Fruit fly (Drosophila melanogaster) whole organism, adult: ENCODE measurements around the gene Tango5.
A peak's percentile ranks its signal among the peaks of the same experiment; 100 is the strongest.

Experiments used
- CG11617 ChIP-seq: fragments of 200-800 bp; sonication (Bioruptor generic); optimal IDR thresholded peaks from 2 replicates; lab custom pipeline; 2017; ENCODE audit warnings: mild to moderate bottlenecking, missing biosample characterization, missing genetic modification reagents, missing genetic modification characterization
- CG12768 ChIP-seq: fragments of 200-800 bp; sonication (Bioruptor generic); optimal IDR thresholded peaks from 2 replicates; lab custom pipeline; 2017; ENCODE audit warnings: missing biosample characterization, missing genetic modification characterization, mild to moderate bottlenecking, moderate library complexity, missing genetic modification reagents
- CG14711 ChIP-seq: fragments of 200-800 bp; sonication (Bioruptor generic); optimal IDR thresholded peaks from 2 replicates; lab custom pipeline; 2018; ENCODE audit warnings: missing biosample characterization, mild to moderate bottlenecking, missing genetic modification characterization, moderate library complexity
- CG1620 ChIP-seq: fragments of 200-800 bp; sonication (Bioruptor generic); optimal IDR thresholded peaks from 2 replicates; lab custom pipeline; 2016; ENCODE audit warnings: missing biosample characterization, missing genetic modification characterization
- CG33017 ChIP-seq: fragments of 200-800 bp; sonication (Bioruptor generic); optimal IDR thresholded peaks from 2 replicates; lab custom pipeline; 2018; ENCODE audit warnings: missing biosample characterization, mild to moderate bottlenecking, missing genetic modification characterization, moderate library complexity
- CG5204 ChIP-seq: fragments of 200-800 bp; sonication (Bioruptor generic); optimal IDR thresholded peaks from 2 replicates; lab custom pipeline; 2016; ENCODE audit warnings: missing biosample characterization, missing genetic modification characterization
- CG7045 ChIP-seq: fragments of 200-800 bp; sonication (Bioruptor generic); optimal IDR thresholded peaks from 2 replicates; lab custom pipeline; 2017; ENCODE audit warnings: missing biosample characterization, mild to moderate bottlenecking, missing genetic modification characterization
- CG7101 ChIP-seq: fragments of 200-800 bp; sonication (Bioruptor generic); optimal IDR thresholded peaks from 2 replicates; lab custom pipeline; 2018; ENCODE audit warnings: missing biosample characterization, mild to moderate bottlenecking, missing genetic modification characterization, moderate library complexity
- Clk ChIP-seq: fragments of 200-800 bp; sonication (Bioruptor generic); optimal IDR thresholded peaks from 2 replicates; lab custom pipeline; 2017; ENCODE audit warnings: missing biosample characterization, missing genetic modification characterization
- Crg-1 ChIP-seq: fragments of 200-800 bp; sonication (Bioruptor generic); optimal IDR thresholded peaks from 2 replicates; lab custom pipeline; 2016; ENCODE audit warnings: missing biosample characterization, missing genetic modification characterization
- Hr96 ChIP-seq: fragments of 200-800 bp; sonication (Bioruptor generic); optimal IDR thresholded peaks from 2 replicates; lab custom pipeline; 2016; ENCODE audit warnings: missing biosample characterization, missing genetic modification characterization
- Mnt ChIP-seq: fragments of 200-800 bp; sonication (Bioruptor generic); optimal IDR thresholded peaks from 2 replicates; lab custom pipeline; 2016; ENCODE audit warnings: missing biosample characterization, mild to moderate bottlenecking, missing genetic modification characterization
- bab1 ChIP-seq: fragments of 200-800 bp; sonication (Bioruptor generic); optimal IDR thresholded peaks from 3 replicates; lab custom pipeline; 2019; ENCODE audit warnings: missing biosample characterization, mild to moderate bottlenecking, missing genetic modification characterization, moderate library complexity
- cic ChIP-seq: fragments of 200-800 bp; sonication (Bioruptor generic); optimal IDR thresholded peaks from 2 replicates; lab custom pipeline; 2017; ENCODE audit warnings: missing biosample characterization, mild to moderate bottlenecking, missing genetic modification characterization, moderate library complexity
- cnc ChIP-seq, 2 experiments: fragments of >200 bp; optimal IDR thresholded peaks; 2 replicates each; lab custom pipeline; 2017
- kay ChIP-seq: fragments of 200-800 bp; sonication (Bioruptor generic); peaks from one replicate; lab custom pipeline; 2016; ENCODE audit warnings: missing biosample characterization, missing genetic modification characterization, borderline replicate concordance
- ovo ChIP-seq: fragments of 200-800 bp; sonication (Bioruptor generic); optimal IDR thresholded peaks from 2 replicates; lab custom pipeline; 2016; ENCODE audit warnings: missing biosample characterization, missing genetic modification characterization
- pad ChIP-seq: fragments of 200-800 bp; sonication (Bioruptor generic); optimal IDR thresholded peaks from 3 replicates; lab custom pipeline; 2017; ENCODE audit warnings: missing biosample characterization, missing genetic modification characterization, mild to moderate bottlenecking, moderate library complexity, missing genetic modification reagents
- tj ChIP-seq: fragments of 200-800 bp; sonication (Bioruptor generic); optimal IDR thresholded peaks from 3 replicates; lab custom pipeline; 2017; ENCODE audit warnings: missing biosample characterization, mild to moderate bottlenecking, missing genetic modification characterization, moderate library complexity
- toe ChIP-seq: fragments of 200-800 bp; sonication (Bioruptor generic); optimal IDR thresholded peaks from 2 replicates; lab custom pipeline; 2016; ENCODE audit warnings: missing biosample characterization, missing genetic modification characterization

Gene Tango5

DNA sequence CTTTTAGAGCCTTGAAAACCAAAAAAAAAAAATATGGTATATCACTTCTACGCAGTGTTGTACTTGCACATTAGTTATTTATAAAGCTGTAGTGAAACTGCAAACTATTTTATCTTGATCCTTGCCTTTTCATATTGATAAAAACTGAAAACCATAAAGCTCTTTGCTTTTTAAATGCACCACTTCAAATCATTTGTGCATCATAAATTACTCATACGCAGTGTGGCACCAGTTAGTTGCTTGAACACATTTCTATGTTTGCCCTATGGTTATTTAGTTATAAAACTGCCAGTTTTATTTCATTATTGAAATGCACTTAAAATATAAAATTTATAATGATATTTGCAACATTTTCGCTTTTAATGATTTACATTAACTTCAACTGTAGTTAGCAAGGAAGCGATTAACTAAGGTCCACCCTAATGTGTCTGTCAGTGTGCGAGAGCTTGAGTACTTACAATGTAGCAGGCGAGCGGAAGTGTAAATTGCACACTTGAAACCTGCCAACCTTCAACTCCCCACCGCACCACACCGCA is 8.1 kb downstream of the Tango5 start:
- TF ChIP-seq CG5204 (GFP tag; lab: Kevin White, UChicago) (peak; percentile 1), ovo (no peak)

DNA sequence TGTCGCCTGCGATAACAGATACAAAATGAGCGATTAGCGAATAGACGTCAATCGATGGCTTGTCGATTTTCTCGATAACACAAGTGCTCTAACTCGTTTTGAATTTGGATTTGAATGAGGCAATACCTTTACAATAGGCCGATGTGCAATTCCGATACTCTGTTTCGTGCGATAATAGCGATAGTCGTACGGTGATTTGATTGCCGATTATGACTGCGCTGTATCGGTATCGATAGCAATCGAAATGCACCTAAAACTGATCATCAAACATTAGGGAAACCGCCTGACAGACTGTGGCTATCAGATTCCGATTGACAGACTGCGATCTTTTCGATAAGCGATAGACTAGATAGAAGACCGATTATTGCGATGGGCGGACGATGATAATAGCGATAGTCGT is 12.4 kb downstream of the Tango5 start:
- no peak for TF ChIP-seq CG12768 (GFP tag; lab: Kevin White, UChicago)
- no peak for TF ChIP-seq tj (GFP tag; lab: Kevin White, UChicago)
- TF ChIP-seq CG14711 (tag; lab: Kevin White, UChicago): no peak
- no peak for TF ChIP-seq CG33017 (tag; lab: Kevin White, UChicago)
- no peak for TF ChIP-seq CG1620 (GFP tag; lab: Kevin White, UChicago)
- no peak for TF ChIP-seq pad (GFP tag; lab: Kevin White, UChicago)
- TF ChIP-seq Clk: no peak
- TF ChIP-seq cic (GFP tag; lab: Kevin White, UChicago): no peak
- TF ChIP-seq ovo: no peak

DNA sequence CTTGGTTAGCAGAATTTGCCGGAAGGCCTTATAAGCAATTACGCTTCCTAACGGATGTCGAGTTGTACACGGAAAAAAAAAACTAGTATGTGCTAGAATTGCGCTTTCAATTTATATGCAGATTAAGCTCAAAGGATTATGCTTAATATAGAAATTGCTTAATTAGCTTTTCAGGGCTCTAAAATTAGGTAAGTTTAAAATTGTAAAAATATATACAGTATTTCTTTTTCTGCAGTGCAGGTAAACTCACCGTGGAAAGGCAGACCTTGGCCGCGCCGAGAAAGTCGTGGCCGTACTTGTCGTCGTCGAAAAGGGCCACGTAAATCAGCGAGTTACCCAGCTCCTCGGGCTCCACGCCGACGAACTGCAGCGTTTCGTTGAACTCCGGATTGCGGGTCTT is 13.5 kb downstream of the Tango5 start:
- TF ChIP-seq CG14711 (tag; lab: Kevin White, UChicago): no peak

DNA sequence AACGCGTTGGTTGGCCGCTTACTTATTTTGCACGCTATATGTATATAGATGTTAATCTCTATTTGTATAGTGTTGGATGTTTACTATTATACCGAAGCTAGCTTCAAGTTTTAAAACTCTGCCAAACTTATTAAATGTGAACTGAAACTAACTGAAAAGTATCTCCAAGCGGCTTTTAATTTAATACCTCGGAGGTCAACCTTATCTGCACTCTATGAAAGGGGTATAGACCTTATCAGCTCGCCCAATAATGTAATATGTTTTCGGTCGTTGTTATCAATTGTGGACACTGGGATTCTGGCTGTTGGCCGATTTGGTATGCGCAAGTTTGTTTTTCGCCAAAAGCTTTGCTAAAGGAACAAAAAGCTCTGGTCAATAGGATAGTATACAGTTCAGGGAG is 15.6 kb downstream of the Tango5 start:
- TF ChIP-seq tj (GFP tag; lab: Kevin White, UChicago) (no peak), CG11617 (GFP tag; lab: Kevin White, UChicago) (no peak), CG7101 (no peak)

DNA sequence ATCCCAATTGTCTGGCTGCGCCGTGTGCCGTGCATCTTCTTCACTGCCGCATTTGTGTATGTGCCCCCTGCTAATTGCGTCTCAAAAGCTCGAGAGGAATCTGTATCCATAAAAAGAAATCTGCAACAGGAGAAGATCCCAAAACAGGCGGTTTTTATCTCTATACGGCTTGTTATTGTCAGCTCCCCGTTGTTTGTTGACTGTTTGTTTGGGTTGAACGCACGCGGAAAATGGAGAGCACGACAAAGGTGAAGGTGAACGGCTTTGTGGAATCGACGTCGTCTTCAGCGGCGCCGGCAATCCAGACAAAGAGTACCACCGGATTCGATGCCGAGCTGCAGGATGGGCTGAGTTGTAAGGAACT is 18.6 kb downstream of the Tango5 start:
- TF ChIP-seq CG5204 (GFP tag; lab: Kevin White, UChicago) (no peak), CG12768 (GFP tag; lab: Kevin White, UChicago) (no peak), bab1 (GFP tag; lab: Kevin White, UChicago) (no peak), CG14711 (tag; lab: Kevin White, UChicago) (no peak), CG1620 (GFP tag; lab: Kevin White, UChicago) (no peak), ovo (no peak), cic (GFP tag; lab: Kevin White, UChicago) (no peak), Mnt (GFP tag; lab: Kevin White, UChicago) (no peak), Crg-1 (GFP tag; lab: Kevin White, UChicago) (no peak), toe (GFP tag; lab: Kevin White, UChicago) (no peak)

DNA sequence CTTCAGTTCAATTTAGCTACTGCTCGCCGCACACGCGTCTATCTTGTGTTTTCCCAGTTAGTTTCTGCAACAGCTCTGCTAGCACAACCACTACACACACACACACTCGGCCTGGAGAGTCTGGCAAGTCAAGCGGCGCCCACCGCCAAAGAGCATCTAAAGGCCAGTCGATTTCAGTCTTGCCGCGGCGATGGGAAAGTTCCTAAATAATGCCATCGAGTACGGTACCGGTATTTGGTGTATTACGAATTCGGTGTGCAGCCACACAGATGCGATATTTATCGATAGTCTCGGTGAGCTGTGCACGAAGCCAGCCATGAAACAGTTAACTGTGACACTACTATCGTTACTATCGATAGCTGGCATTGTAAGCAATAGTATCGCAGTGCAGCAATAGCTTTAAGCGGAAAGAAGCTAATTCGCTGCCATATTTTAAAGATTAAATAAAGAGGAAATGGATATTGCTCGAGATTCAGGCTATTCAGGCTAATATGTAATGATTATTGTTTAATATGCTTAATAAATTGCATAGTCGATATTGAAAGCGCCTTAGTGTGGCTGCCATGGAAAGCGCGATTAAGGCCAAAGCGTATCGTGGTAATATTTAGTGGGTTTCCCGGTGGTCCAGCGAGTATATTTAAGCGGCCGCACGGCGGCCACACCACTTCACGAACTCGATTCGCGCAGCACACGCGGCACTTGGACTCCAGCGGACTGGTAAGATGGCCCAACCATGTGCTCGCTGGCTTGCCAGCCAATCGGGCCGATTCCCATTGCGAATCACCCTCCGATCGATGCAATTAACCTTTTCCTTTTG is 19.2 kb downstream of the Tango5 start, which contains the start of gene stx:
stx (minus strand) TSS at position 171 of the 817 bp plus-strand sequence.
- peak; percentile 97 for TF ChIP-seq Mnt (GFP tag; lab: Kevin White, UChicago)
- TF ChIP-seq toe (GFP tag; lab: Kevin White, UChicago): peak; percentile 3
- TF ChIP-seq cnc (optimal IDR thresholded peaks at IDR 0.05; lab: Kevin White, UChicago): no peak
- peak; percentile 1 for TF ChIP-seq CG14711 (tag; lab: Kevin White, UChicago)
- TF ChIP-seq CG5204 (GFP tag; lab: Kevin White, UChicago): peak; percentile 22
- TF ChIP-seq CG11617 (GFP tag; lab: Kevin White, UChicago): no peak
- no peak for TF ChIP-seq Crg-1 (GFP tag; lab: Kevin White, UChicago)
- peak; percentile 38 for TF ChIP-seq Hr96 (GFP tag; lab: Kevin White, UChicago)
- peak; percentile 3 for TF ChIP-seq pad (GFP tag; lab: Kevin White, UChicago)
- peak; percentile 43 for TF ChIP-seq bab1 (GFP tag; lab: Kevin White, UChicago)
- peak; percentile 5 for TF ChIP-seq CG1620 (GFP tag; lab: Kevin White, UChicago)
- peak; percentile 48 for TF ChIP-seq ovo
- peak; percentile 11 for TF ChIP-seq CG7101
- TF ChIP-seq tj (GFP tag; lab: Kevin White, UChicago): peak; percentile 30
- TF ChIP-seq CG7045 (GFP tag; lab: Kevin White, UChicago): no peak
- peak; percentile 9 for TF ChIP-seq cic (GFP tag; lab: Kevin White, UChicago)
- TF ChIP-seq CG33017 (tag; lab: Kevin White, UChicago): no peak

DNA sequence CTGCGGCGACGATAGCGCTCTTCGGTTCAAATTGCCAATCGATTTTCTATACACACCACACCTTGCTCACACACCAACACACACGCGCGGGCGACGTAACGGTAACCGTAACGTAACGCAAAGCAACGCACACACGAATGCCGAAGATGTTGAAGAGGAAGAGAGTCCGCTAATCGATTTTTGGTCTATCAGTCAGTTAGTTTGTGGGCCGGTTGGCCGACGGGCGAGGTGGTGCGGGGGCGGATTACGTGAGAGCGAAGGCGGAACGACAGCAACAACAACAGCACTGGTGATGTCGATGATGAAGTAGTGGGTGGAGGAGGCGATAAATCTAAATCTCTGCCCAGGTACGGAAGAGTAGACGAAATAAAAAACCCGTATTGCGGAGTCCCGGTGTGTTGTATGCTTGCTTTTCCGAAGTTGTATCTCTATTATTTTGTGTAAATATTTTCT is 19.9 kb downstream of the Tango5 start, which contains the start of gene ras:
ras (plus strand) TSS at position 188 of the 453 bp plus-strand sequence.
- TF ChIP-seq Hr96 (GFP tag; lab: Kevin White, UChicago) (no peak), kay (GFP tag; lab: Kevin White, UChicago) (no peak), tj (GFP tag; lab: Kevin White, UChicago) (peak; percentile 23), bab1 (GFP tag; lab: Kevin White, UChicago) (no peak), cic (GFP tag; lab: Kevin White, UChicago) (no peak), pad (GFP tag; lab: Kevin White, UChicago) (peak; percentile 35), Mnt (GFP tag; lab: Kevin White, UChicago) (peak; percentile 16), CG5204 (GFP tag; lab: Kevin White, UChicago) (no peak), ovo (peak; percentile 88), CG7045 (GFP tag; lab: Kevin White, UChicago) (no peak), CG11617 (GFP tag; lab: Kevin White, UChicago) (no peak), CG7101 (no peak), toe (GFP tag; lab: Kevin White, UChicago) (no peak)
